Fruit fly (Drosophila melanogaster) whole organism, embryonic: ENCODE data around the gene CG13252.

Experiments
- Adf1 ChIP-seq: fragments of 200-800 bp; sonication (Bioruptor generic); IDR thresholded peaks from 2 replicates; pipeline ENCODE4 v1.3.6; 2022; ENCODE audit warnings: missing biosample characterization, missing genetic modification characterization
- Bgb ChIP-seq: fragments of 200-800 bp; sonication (Bioruptor generic); IDR thresholded peaks from 2 replicates; pipeline ENCODE4 v1.3.6; 2022; ENCODE audit warnings: missing biosample characterization, missing genetic modification characterization; ENCODE audit not compliant: partially characterized antibody
- C15 ChIP-seq: fragments of 200-800 bp; sonication (Bioruptor generic); IDR thresholded peaks from 3 replicates; pipeline ENCODE4 v1.3.6; 2022; ENCODE audit warnings: missing biosample characterization, missing genetic modification characterization
- CG10462 ChIP-seq: fragments of 200-800 bp; sonication (Bioruptor generic); optimal IDR thresholded peaks from 2 replicates; lab custom pipeline; 2016; ENCODE audit warnings: missing biosample characterization, missing genetic modification characterization
- CG11560 ChIP-seq: fragments of 200-800 bp; sonication (Bioruptor generic); IDR thresholded peaks from 3 replicates; pipeline ENCODE4 v1.3.6; 2022; ENCODE audit warnings: missing biosample characterization, missing genetic modification characterization
- CG12391 ChIP-seq: fragments of 200-800 bp; sonication (Bioruptor generic); optimal IDR thresholded peaks from 3 replicates; lab custom pipeline; 2018; ENCODE audit warnings: missing biosample characterization, mild to moderate bottlenecking, missing genetic modification characterization, moderate library complexity
- CG15514 ChIP-seq: fragments of 200-800 bp; sonication (Bioruptor generic); optimal IDR thresholded peaks from 3 replicates; lab custom pipeline; 2017; ENCODE audit warnings: missing biosample characterization, missing genetic modification characterization, mild to moderate bottlenecking, moderate library complexity, missing genetic modification reagents
- CG1647 ChIP-seq: fragments of 200-800 bp; sonication (Bioruptor generic); optimal IDR thresholded peaks from 3 replicates; lab custom pipeline; 2016; ENCODE audit warnings: missing biosample characterization, missing genetic modification characterization
- CG17186 ChIP-seq: fragments of 200-800 bp; sonication (Bioruptor generic); optimal IDR thresholded peaks from 3 replicates; lab custom pipeline; 2017; ENCODE audit warnings: missing biosample characterization, missing genetic modification reagents, missing genetic modification characterization
- CG18011 ChIP-seq: fragments of 200-800 bp; sonication (Bioruptor generic); optimal IDR thresholded peaks from 2 replicates; lab custom pipeline; 2017; ENCODE audit warnings: missing biosample characterization, missing genetic modification characterization, mild to moderate bottlenecking, moderate library complexity, missing genotype
- CG3281 ChIP-seq: fragments of 200-800 bp; sonication (Bioruptor generic); optimal IDR thresholded peaks from 3 replicates; lab custom pipeline; 2017; ENCODE audit warnings: missing biosample characterization, mild to moderate bottlenecking, missing genetic modification characterization
- CG4404 ChIP-seq: fragments of 200-800 bp; sonication (Bioruptor generic); IDR thresholded peaks from 2 replicates; pipeline ENCODE4 v1.3.6; 2022; ENCODE audit warnings: missing biosample characterization, missing genetic modification characterization
- CG6254 ChIP-seq: fragments of 200-800 bp; sonication (Bioruptor generic); optimal IDR thresholded peaks from 3 replicates; lab custom pipeline; 2017; ENCODE audit warnings: mild to moderate bottlenecking, missing biosample characterization, missing genetic modification reagents, missing genetic modification characterization
- CG7271 ChIP-seq: fragments of 200-800 bp; sonication (Bioruptor generic); optimal IDR thresholded peaks from 2 replicates; lab custom pipeline; 2018; ENCODE audit warnings: missing biosample characterization, mild to moderate bottlenecking, missing genetic modification characterization, moderate library complexity
- CG7839 ChIP-seq: fragments of 200-800 bp; sonication (Bioruptor generic); optimal IDR thresholded peaks from 3 replicates; lab custom pipeline; 2018; ENCODE audit warnings: missing biosample characterization, mild to moderate bottlenecking, missing genetic modification characterization, moderate library complexity
- CG8924 ChIP-seq: fragments of 200-800 bp; optimal IDR thresholded peaks from 3 replicates; lab custom pipeline; 2019; ENCODE audit warnings: missing biosample characterization, mild to moderate bottlenecking, missing genetic modification characterization, moderate library complexity
- CG9215 ChIP-seq: fragments of 200-800 bp; sonication (Bioruptor generic); IDR thresholded peaks from 2 replicates; pipeline ENCODE4 v1.3.6; 2022; ENCODE audit warnings: missing biosample characterization, missing genetic modification characterization
- CG9932 ChIP-seq: fragments of 200-800 bp; sonication (Bioruptor generic); IDR thresholded peaks from 2 replicates; pipeline ENCODE4 v1.3.6; 2022; ENCODE audit warnings: missing biosample characterization, missing genetic modification characterization
- Dek ChIP-seq: fragments of 200-800 bp; sonication (Bioruptor generic); optimal IDR thresholded peaks from 3 replicates; lab custom pipeline; 2019; ENCODE audit warnings: missing biosample characterization, mild to moderate bottlenecking, missing genetic modification characterization, moderate library complexity
- Fer1 ChIP-seq: fragments of 200-800 bp; sonication (Bioruptor generic); optimal IDR thresholded peaks from 2 replicates; lab custom pipeline; 2017; ENCODE audit warnings: missing biosample characterization, mild to moderate bottlenecking, missing genetic modification characterization
- Fer2 ChIP-seq: fragments of 200-800 bp; sonication (Bioruptor generic); optimal IDR thresholded peaks from 2 replicates; lab custom pipeline; 2018; ENCODE audit warnings: missing biosample characterization, mild to moderate bottlenecking, missing genetic modification characterization, moderate library complexity
- MBD-R2 ChIP-seq: fragments of 200-800 bp; sonication (Bioruptor generic); IDR thresholded peaks from 2 replicates; pipeline ENCODE4 v1.3.6; 2022; ENCODE audit warnings: missing biosample characterization, missing genetic modification characterization
- MESR4 ChIP-seq: fragments of 200-800 bp; sonication (Bioruptor generic); optimal IDR thresholded peaks from 2 replicates; lab custom pipeline; 2018; ENCODE audit warnings: missing biosample characterization, mild to moderate bottlenecking, missing genetic modification characterization, moderate library complexity
- MTF-1 ChIP-seq: fragments of 200-800 bp; sonication (Bioruptor generic); optimal IDR thresholded peaks from 2 replicates; lab custom pipeline; 2018; ENCODE audit warnings: missing biosample characterization, mild to moderate bottlenecking, missing genetic modification characterization, borderline replicate concordance
- Mad ChIP-seq: fragments of 200-800 bp; sonication (Bioruptor generic); optimal IDR thresholded peaks from 2 replicates; lab custom pipeline; 2016; ENCODE audit warnings: missing biosample characterization, missing genetic modification characterization
- Max ChIP-seq: fragments of 200-800 bp; sonication (Bioruptor generic); optimal IDR thresholded peaks from 2 replicates; lab custom pipeline; 2016; ENCODE audit warnings: missing biosample characterization, mild to moderate bottlenecking, missing genetic modification characterization
- Mrtf ChIP-seq: fragments of 200-800 bp; sonication (Bioruptor generic); IDR thresholded peaks from 3 replicates; pipeline ENCODE4 v1.3.6; 2022; ENCODE audit warnings: missing biosample characterization, missing genetic modification characterization
- Nf-YC ChIP-seq: fragments of 200-800 bp; optimal IDR thresholded peaks from 3 replicates; lab custom pipeline; 2019; ENCODE audit warnings: missing biosample characterization, mild to moderate bottlenecking, missing genetic modification characterization, moderate library complexity
- Ptx1 ChIP-seq: fragments of 200-800 bp; sonication (Bioruptor generic); IDR thresholded peaks from 2 replicates; pipeline ENCODE4 v1.3.6; 2022; ENCODE audit warnings: missing biosample characterization, missing genetic modification characterization
- Side ChIP-seq: fragments of 200-800 bp; sonication (Bioruptor generic); optimal IDR thresholded peaks from 2 replicates; lab custom pipeline; 2016; ENCODE audit warnings: missing biosample characterization, missing genetic modification characterization
- Ssrp ChIP-seq: fragments of 200-800 bp; sonication (Bioruptor generic); optimal IDR thresholded peaks from 2 replicates; lab custom pipeline; 2018; ENCODE audit warnings: missing biosample characterization, mild to moderate bottlenecking, missing genetic modification characterization, moderate library complexity
- bigmax ChIP-seq: fragments of 200-800 bp; sonication (Bioruptor generic); optimal IDR thresholded peaks from 2 replicates; lab custom pipeline; 2018; ENCODE audit warnings: missing biosample characterization, mild to moderate bottlenecking, missing genetic modification characterization
- caup ChIP-seq: fragments of 200-800 bp; sonication (Bioruptor generic); optimal IDR thresholded peaks from 3 replicates; lab custom pipeline; 2017; ENCODE audit warnings: missing biosample characterization, mild to moderate bottlenecking, missing genetic modification characterization, moderate library complexity; ENCODE audit not compliant: severe bottlenecking
- chinmo ChIP-seq: fragments of 200-800 bp; sonication (Bioruptor generic); IDR thresholded peaks from 4 replicates; pipeline ENCODE4 v1.3.6; 2022; ENCODE audit warnings: missing biosample characterization, missing genetic modification characterization; ENCODE audit not compliant: partially characterized antibody
- corto ChIP-seq: fragments of 200-800 bp; sonication (Bioruptor generic); optimal IDR thresholded peaks from 2 replicates; lab custom pipeline; 2016; ENCODE audit warnings: missing biosample characterization, mild to moderate bottlenecking, missing genetic modification characterization, moderate library complexity
- disco-r ChIP-seq: fragments of 200-800 bp; sonication (Bioruptor generic); optimal IDR thresholded peaks from 2 replicates; lab custom pipeline; 2016; ENCODE audit warnings: missing biosample characterization, missing genetic modification characterization
- dmrt99B ChIP-seq: fragments of 200-800 bp; sonication (Bioruptor generic); optimal IDR thresholded peaks from 2 replicates; lab custom pipeline; 2018; ENCODE audit warnings: missing biosample characterization, mild to moderate bottlenecking, missing genetic modification characterization, moderate library complexity
- hb ChIP-seq: fragments of 200-800 bp; sonication (Bioruptor generic); IDR thresholded peaks from 3 replicates; pipeline ENCODE4 v1.3.6; 2022; ENCODE audit warnings: missing biosample characterization, missing genetic modification characterization; ENCODE audit not compliant: partially characterized antibody
- hbn ChIP-seq: fragments of 200-800 bp; sonication (Bioruptor generic); IDR thresholded peaks from 2 replicates; pipeline ENCODE4 v1.3.6; 2022; ENCODE audit warnings: missing biosample characterization, missing genetic modification characterization; ENCODE audit not compliant: partially characterized antibody
- jing ChIP-seq: fragments of 200-800 bp; sonication (Bioruptor generic); optimal IDR thresholded peaks from 2 replicates; lab custom pipeline; 2018; ENCODE audit warnings: missing biosample characterization, mild to moderate bottlenecking, missing genetic modification characterization
- mam ChIP-seq: fragments of 200-800 bp; sonication (Bioruptor generic); optimal IDR thresholded peaks from 3 replicates; lab custom pipeline; 2016; ENCODE audit warnings: missing biosample characterization, missing genetic modification characterization
- nerfin-2 ChIP-seq: fragments of 200-800 bp; sonication (Bioruptor generic); IDR thresholded peaks from 2 replicates; pipeline ENCODE4 v1.3.6; 2022; ENCODE audit warnings: missing biosample characterization, missing genetic modification characterization; ENCODE audit not compliant: partially characterized antibody
- p53 ChIP-seq: fragments of 200-800 bp; sonication (Bioruptor generic); optimal IDR thresholded peaks from 2 replicates; lab custom pipeline; 2016; ENCODE audit warnings: missing biosample characterization, missing genetic modification characterization
- row ChIP-seq: fragments of 200-800 bp; sonication (Bioruptor generic); IDR thresholded peaks from 3 replicates; pipeline ENCODE4 v1.3.6; 2022; ENCODE audit warnings: missing biosample characterization, missing genetic modification characterization
- schlank ChIP-seq: fragments of 200-800 bp; sonication (Bioruptor generic); optimal IDR thresholded peaks from 2 replicates; lab custom pipeline; 2018; ENCODE audit warnings: missing biosample characterization, mild to moderate bottlenecking, missing genetic modification characterization
- scrt ChIP-seq: fragments of 200-800 bp; sonication (Bioruptor generic); optimal IDR thresholded peaks from 2 replicates; lab custom pipeline; 2018; ENCODE audit warnings: missing biosample characterization, mild to moderate bottlenecking, missing genetic modification characterization, moderate library complexity
- sima ChIP-seq: fragments of 200-800 bp; sonication (Bioruptor generic); optimal IDR thresholded peaks from 2 replicates; lab custom pipeline; 2016; ENCODE audit warnings: missing biosample characterization, missing genetic modification characterization
- stc ChIP-seq: fragments of 200-800 bp; sonication (Bioruptor generic); IDR thresholded peaks from 2 replicates; pipeline ENCODE4 v1.3.6; 2022; ENCODE audit warnings: missing biosample characterization, missing genetic modification characterization
- tna ChIP-seq: fragments of 200-800 bp; sonication (Bioruptor generic); IDR thresholded peaks from 2 replicates; pipeline ENCODE4 v1.3.6; 2022; ENCODE audit warnings: missing biosample characterization, missing genetic modification characterization; ENCODE audit not compliant: partially characterized antibody
- zfh1 ChIP-seq: fragments of 200-800 bp; sonication (Bioruptor generic); IDR thresholded peaks from 3 replicates; pipeline ENCODE4 v1.3.6; 2022; ENCODE audit warnings: missing biosample characterization, missing genetic modification characterization

Gene CG13252

DNA sequence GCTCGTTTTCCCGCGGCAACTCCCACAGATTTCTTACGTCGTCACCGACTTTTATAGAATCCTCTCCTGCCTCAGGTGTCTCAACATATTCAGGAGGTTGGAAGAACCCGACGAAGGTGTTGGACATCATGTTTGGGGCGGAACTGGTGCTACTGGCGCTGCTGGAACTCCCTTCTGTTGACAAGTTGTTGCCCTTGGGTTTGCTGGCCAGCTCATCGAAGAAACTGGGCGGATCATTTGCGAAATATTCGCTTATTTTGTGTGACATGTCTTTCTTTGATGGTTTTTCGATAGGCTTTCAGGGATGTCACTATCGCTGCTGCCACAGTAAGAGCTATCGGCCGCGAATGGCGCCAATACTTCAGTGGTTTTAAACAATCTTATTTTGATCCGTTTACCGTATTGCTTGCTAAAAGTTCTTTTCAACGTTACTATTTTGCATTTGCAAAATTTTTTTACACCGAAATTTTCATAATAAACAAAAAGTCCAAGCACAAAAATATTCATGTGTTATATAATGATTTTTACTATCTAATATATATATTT is 57.5 kb downstream of the CG13252 start, which contains the start of gene CG11396 (continued):
- TF ChIP-seq caup (no peak), corto (GFP tag; lab: Kevin White, UChicago) (no peak), scrt (GFP tag; lab: Kevin White, UChicago) (no peak), Adf1 (peak; percentile 40; the same call in 1 of the 2 replicates), dmrt99B (tag; lab: Kevin White, UChicago) (no peak), sima (GFP tag; lab: Kevin White, UChicago) (no peak), disco-r (no peak), CG18011 (GFP tag; lab: Kevin White, UChicago) (no peak), jing (GFP tag; lab: Kevin White, UChicago) (no peak), CG12391 (no peak), tna (GFP tag; lab: Robert Waterston, UW) (peak; percentile 92), Side (GFP tag; lab: Kevin White, UChicago) (no peak), bigmax (GFP tag; lab: Kevin White, UChicago) (no peak), Fer2 (no peak), hb (GFP tag; lab: Robert Waterston, UW) (peak; percentile 86), CG1647 (GFP tag; lab: Kevin White, UChicago) (no peak), CG8924 (tag; lab: Kevin White, UChicago) (no peak), CG6254 (GFP tag; lab: Kevin White, UChicago) (no peak), CG15514 (GFP tag; lab: Kevin White, UChicago) (no peak), Bgb (GFP tag; lab: Robert Waterston, UW) (peak; percentile 97), C15 (no peak), stc (GFP tag; lab: Robert Waterston, UW) (no peak), CG7271 (tag; lab: Kevin White, UChicago) (no peak), Ssrp (no peak), Ptx1 (GFP tag; lab: Robert Waterston, UW) (no peak), CG7839 (tag; lab: Kevin White, UChicago) (no peak), chinmo (peak; percentile 97), nerfin-2 (peak; percentile 79), row (GFP tag; lab: Robert Waterston, UW) (peak; percentile 45; the same call in 2 of the 3 replicates), p53 (GFP tag; lab: Kevin White, UChicago) (no peak), Nf-YC (no peak), Max (no peak), Mrtf (GFP tag; lab: Robert Waterston, UW) (no peak), mam (GFP tag; lab: Kevin White, UChicago) (no peak), Fer1 (GFP tag; lab: Kevin White, UChicago) (peak; percentile 13), MTF-1 (no peak), CG3281 (no peak), CG11560 (tag; lab: Robert Waterston, UW) (no peak), Dek (tag; lab: Kevin White, UChicago) (no peak), CG17186 (GFP tag; lab: Kevin White, UChicago) (peak; percentile 4), MBD-R2 (GFP tag; lab: Robert Waterston, UW) (peak; percentile 57), CG9932 (no peak), hbn (GFP tag; lab: Robert Waterston, UW) (peak; percentile 96), MESR4 (peak; percentile 95), zfh1 (GFP tag; lab: Robert Waterston, UW) (no peak), CG4404 (no peak), CG9215 (no peak), Mad (GFP tag; lab: Kevin White, UChicago) (no peak), schlank (no peak), CG10462 (GFP tag; lab: Kevin White, UChicago) (no peak)
